Worm (Caenorhabditis elegans) whole organism, late embryonic: ENCODE data around the gene oxy-4.

Experiments used
- dve-1 ChIP-seq: sonication (generic microtip); optimal IDR thresholded peaks from 2 replicates; lab custom pipeline; 2017; ENCODE audit warnings: antibody characterized with exemption, mild to moderate bottlenecking, missing genetic modification characterization, missing compliant biosample characterization
- gmeb-2 ChIP-seq: sonication (generic microtip); optimal IDR thresholded peaks from 2 replicates; lab custom pipeline; 2016; ENCODE audit warnings: missing genetic modification characterization, inconsistent platforms, missing compliant biosample characterization
- lim-6 ChIP-seq: sonication (generic microtip); optimal IDR thresholded peaks from 2 replicates; lab custom pipeline; 2016; ENCODE audit warnings: missing genetic modification characterization, missing compliant biosample characterization
- lin-11 ChIP-seq: fragments of 200-800 bp; sonication (Bioruptor generic); optimal IDR thresholded peaks from 2 replicates; lab custom pipeline; 2018; ENCODE audit warnings: mild to moderate bottlenecking, missing genetic modification characterization, missing compliant biosample characterization
- nhr-232 ChIP-seq: sonication (generic microtip); optimal IDR thresholded peaks from 2 replicates; lab custom pipeline; 2016; ENCODE audit warnings: missing genetic modification characterization, missing compliant biosample characterization
- rnt-1 ChIP-seq: sonication (generic microtip); optimal IDR thresholded peaks from 2 replicates; lab custom pipeline; 2016; ENCODE audit warnings: missing genetic modification characterization, missing compliant biosample characterization
- tbx-2 ChIP-seq: sonication (generic microtip); optimal IDR thresholded peaks from 2 replicates; lab custom pipeline; 2016; ENCODE audit warnings: missing genetic modification characterization, missing compliant biosample characterization
- tbx-7 ChIP-seq: sonication (generic microtip); optimal IDR thresholded peaks from 2 replicates; lab custom pipeline; 2016; ENCODE audit warnings: missing genotype, missing genetic modification characterization, missing compliant biosample characterization
- unc-86 ChIP-seq: sonication (generic microtip); optimal IDR thresholded peaks from 2 replicates; lab custom pipeline; 2016; ENCODE audit warnings: missing genetic modification characterization, missing compliant biosample characterization
- zip-5 ChIP-seq: sonication (generic microtip); optimal IDR thresholded peaks from 2 replicates; lab custom pipeline; 2016; ENCODE audit warnings: missing genetic modification characterization, missing compliant biosample characterization
- ztf-16 ChIP-seq: sonication (generic microtip); optimal IDR thresholded peaks from 2 replicates; lab custom pipeline; 2017; ENCODE audit warnings: missing genetic modification characterization, missing compliant biosample characterization

- no peak for TF ChIP-seq lin-11 (tag; lab: Kevin White, UChicago)
- no peak for TF ChIP-seq tbx-7 (tag; lab: Kevin White, UChicago)
- TF ChIP-seq lim-6, result no peak
- TF ChIP-seq unc-86 (tag; lab: Kevin White, UChicago), result no peak
- TF ChIP-seq gmeb-2, result no peak
- TF ChIP-seq rnt-1 (tag; lab: Kevin White, UChicago), result no peak
- no peak for TF ChIP-seq ztf-16 (tag; lab: Kevin White, UChicago)
- TF ChIP-seq dve-1 (tag; lab: Kevin White, UChicago), result no peak
- TF ChIP-seq zip-5 (tag; lab: Kevin White, UChicago), result no peak
- TF ChIP-seq nhr-232 (tag; lab: Kevin White, UChicago), result no peak
- no peak for TF ChIP-seq tbx-2 (tag; lab: Kevin White, UChicago)
Measured at ce11 chrIII:5106893-5107471, 51.6 kb downstream of the oxy-4 start, which contains the start of gene dpy-17.
